Worm (Caenorhabditis elegans) whole organism, early embryonic: ENCODE measurements around the gene srt-24.
"Not testable (repeated sequence)": the region's sequence is repeated elsewhere in the genome, so short reads cannot be mapped to it uniquely, and the experiment has no call there.

Experiments used
- B0310.2 ChIP-seq: sonication (generic microtip); optimal IDR thresholded peaks from 2 replicates; lab custom pipeline; 2016; ENCODE audit warnings: mild to moderate bottlenecking, missing genetic modification characterization, missing compliant biosample characterization
- F13C5.2 ChIP-seq: sonication (generic microtip); optimal IDR thresholded peaks from 2 replicates; lab custom pipeline; 2017; ENCODE audit warnings: mild to moderate bottlenecking, missing genetic modification characterization, inconsistent platforms, missing compliant biosample characterization
- aly-1 ChIP-seq: sonication (generic microtip); optimal IDR thresholded peaks from 2 replicates; lab custom pipeline; 2016; ENCODE audit warnings: missing genetic modification characterization, missing compliant biosample characterization
- ama-1 ChIP-seq: fragments of 150-350 bp; optimal IDR thresholded peaks from 2 replicates; lab custom pipeline; 2014
- ceh-13 ChIP-seq: fragments of 200-800 bp; sonication (Bioruptor generic); optimal IDR thresholded peaks from 2 replicates; lab custom pipeline; 2018; ENCODE audit warnings: mild to moderate bottlenecking, missing genetic modification characterization, missing compliant biosample characterization
- ceh-36 ChIP-seq: sonication (generic microtip); optimal IDR thresholded peaks from 2 replicates; lab custom pipeline; 2016; ENCODE audit warnings: missing genetic modification characterization, inconsistent platforms, missing compliant biosample characterization
- ets-7 ChIP-seq: sonication (generic microtip); optimal IDR thresholded peaks from 2 replicates; lab custom pipeline; 2016; ENCODE audit warnings: missing genotype, missing genetic modification characterization, missing compliant biosample characterization
- flt-1 ChIP-seq: fragments of 200-800 bp; sonication (Bioruptor generic); IDR thresholded peaks from 2 replicates; pipeline ENCODE4 v1.3.6; 2022; ENCODE audit warnings: missing genetic modification characterization, missing compliant biosample characterization
- hmbx-1 ChIP-seq: sonication (generic microtip); optimal IDR thresholded peaks from 2 replicates; lab custom pipeline; 2016; ENCODE audit warnings: mild to moderate bottlenecking, missing genetic modification characterization, missing compliant biosample characterization
- hmg-4 ChIP-seq: fragments of 200-800 bp; sonication (Bioruptor generic); optimal IDR thresholded peaks from 2 replicates; lab custom pipeline; 2018; ENCODE audit warnings: mild to moderate bottlenecking, missing genetic modification characterization, missing compliant biosample characterization
- hnd-1 ChIP-seq: sonication (generic microtip); optimal IDR thresholded peaks from 2 replicates; lab custom pipeline; 2016; ENCODE audit warnings: missing genetic modification characterization, missing compliant biosample characterization
- pes-1 ChIP-seq: fragments of 200-800 bp; sonication (Bioruptor generic); IDR thresholded peaks from 2 replicates; pipeline ENCODE4 v1.3.6; 2022; ENCODE audit warnings: missing genetic modification reagents, missing genetic modification characterization, missing compliant biosample characterization
- scrt-1 ChIP-seq: fragments of 200-800 bp; sonication (Bioruptor generic); IDR thresholded peaks from 2 replicates; pipeline ENCODE4 v1.3.6; 2022; ENCODE audit warnings: missing genetic modification characterization, missing compliant biosample characterization
- sea-1 ChIP-seq: fragments of 200-800 bp; sonication (Bioruptor generic); conservative IDR thresholded peaks from 2 replicates; pipeline ENCODE4 v1.3.6; 2022; ENCODE audit warnings: missing genetic modification characterization, missing compliant biosample characterization
- tbx-11 ChIP-seq: fragments of 200-800 bp; sonication (Bioruptor generic); IDR thresholded peaks from 2 replicates; pipeline ENCODE4 v1.3.6; 2022; ENCODE audit warnings: missing genetic modification characterization, missing compliant biosample characterization
- tbx-37 ChIP-seq: fragments of 200-800 bp; sonication (Bioruptor generic); conservative IDR thresholded peaks from 2 replicates; pipeline ENCODE4 v1.3.6; 2022; ENCODE audit warnings: missing genetic modification reagents, missing genetic modification characterization, missing compliant biosample characterization
- tra-4 ChIP-seq: sonication (generic microtip); optimal IDR thresholded peaks from 2 replicates; lab custom pipeline; 2017; ENCODE audit warnings: missing genetic modification characterization, missing compliant biosample characterization

Gene srt-24

DNA sequence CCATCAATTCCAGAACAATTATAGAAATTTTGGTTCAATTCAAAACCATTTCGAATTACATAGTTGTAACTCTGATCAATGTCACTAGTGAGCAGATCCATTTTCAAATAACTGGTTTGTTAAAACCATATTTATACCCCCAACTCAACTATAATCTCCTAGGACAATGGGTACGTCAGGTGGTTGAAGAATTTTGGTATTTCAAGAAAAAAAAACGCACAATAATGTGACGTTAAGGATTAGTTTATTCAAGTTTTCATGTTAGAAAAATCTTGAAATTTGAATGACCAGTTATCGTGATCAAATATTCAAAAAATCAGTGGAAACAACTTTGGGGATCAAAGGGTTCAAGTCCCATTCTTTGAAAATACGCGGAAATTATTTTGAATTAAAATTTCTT lies at the start of gene srt-24:
TSS of gene srt-24 (minus strand) at position 101 of the 400 bp plus-strand sequence.
- TF ChIP-seq ets-7 (no peak), hnd-1 (no peak), sea-1 (GFP tag; lab: Robert Waterston, UW) (no peak), ama-1 (lab: Kevin White, UChicago) (no peak), ceh-13 (GFP tag; lab: Kevin White, UChicago) (no peak), scrt-1 (GFP tag; lab: Robert Waterston, UW) (no peak)

DNA sequence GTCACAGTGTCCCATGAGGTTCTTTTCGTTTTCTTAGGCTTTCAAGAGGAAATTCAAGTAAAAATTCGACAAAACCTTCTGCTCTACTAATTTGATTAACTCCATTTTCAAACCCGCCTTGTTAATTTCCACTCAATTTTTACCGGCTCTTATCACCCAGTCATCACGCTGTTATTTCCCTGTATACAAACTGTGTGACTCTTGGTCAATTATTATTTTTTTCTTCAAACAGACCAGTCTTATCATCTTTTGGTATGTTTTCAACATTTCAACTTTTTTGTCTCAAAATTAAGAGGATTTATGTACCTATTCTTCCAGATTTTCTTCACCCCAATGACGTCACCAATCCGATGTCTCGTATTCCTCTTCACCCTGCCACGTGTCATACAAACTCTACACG lies 47.6 kb upstream of the srt-24 start, which contains the start of gene ugt-52:
TSS of gene ugt-52 (plus strand) at position 301 of the 400 bp plus-strand sequence.
- TF ChIP-seq B0310.2 (tag; lab: Kevin White, UChicago) = no peak
- no peak for TF ChIP-seq tbx-37 (GFP tag; lab: Robert Waterston, UW)
- TF ChIP-seq ama-1 (lab: Kevin White, UChicago) = no peak
- no peak for TF ChIP-seq ceh-36
- no peak for TF ChIP-seq ceh-13 (GFP tag; lab: Kevin White, UChicago)
- TF ChIP-seq aly-1 (tag; lab: Kevin White, UChicago) = no peak
- TF ChIP-seq tra-4 (tag; lab: Kevin White, UChicago) = no peak
- TF ChIP-seq tbx-11 = no peak
- TF ChIP-seq sea-1 (GFP tag; lab: Robert Waterston, UW) = no peak
- no peak for TF ChIP-seq hnd-1
- TF ChIP-seq F13C5.2 (tag; lab: Kevin White, UChicago) = no peak
- TF ChIP-seq pes-1 = no peak
- no peak for TF ChIP-seq ets-7
- no peak for TF ChIP-seq hmbx-1 (tag; lab: Kevin White, UChicago)
- no peak for TF ChIP-seq hmg-4
- TF ChIP-seq flt-1 (GFP tag; lab: Robert Waterston, UW) = no peak
- TF ChIP-seq scrt-1 (GFP tag; lab: Robert Waterston, UW) = no peak

DNA sequence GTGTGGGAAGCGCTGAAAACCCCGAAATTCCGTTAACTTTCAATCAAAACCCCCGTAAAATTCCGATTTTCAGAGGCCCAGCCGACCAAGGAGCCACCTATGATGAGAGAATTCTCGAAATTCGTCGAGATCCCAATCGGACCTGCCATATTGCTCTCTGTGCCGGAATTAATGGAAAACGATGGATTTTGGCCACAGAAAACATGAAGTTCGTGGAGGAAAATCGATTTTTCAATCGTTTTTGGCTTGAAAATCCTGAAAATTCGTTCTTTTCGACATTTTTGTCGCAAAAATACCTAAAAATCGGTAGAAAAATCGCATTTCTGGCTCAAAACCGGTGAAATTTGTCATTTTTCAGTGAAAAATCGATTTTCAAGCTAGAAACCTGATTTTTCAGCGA lies 42.7 kb upstream of the srt-24 start:
- TF ChIP-seq pes-1 = no peak
- no peak for TF ChIP-seq tbx-37 (GFP tag; lab: Robert Waterston, UW)
- TF ChIP-seq ceh-13 (GFP tag; lab: Kevin White, UChicago) = no peak
- no peak for TF ChIP-seq hmbx-1 (tag; lab: Kevin White, UChicago)
- no peak for TF ChIP-seq hnd-1
- TF ChIP-seq tra-4 (tag; lab: Kevin White, UChicago) = no peak
- no peak for TF ChIP-seq aly-1 (tag; lab: Kevin White, UChicago)
- TF ChIP-seq ets-7 = no peak
- TF ChIP-seq tbx-11 = no peak
- no peak for TF ChIP-seq B0310.2 (tag; lab: Kevin White, UChicago)
- no peak for TF ChIP-seq hmg-4
- TF ChIP-seq F13C5.2 (tag; lab: Kevin White, UChicago) = no peak
- no peak for TF ChIP-seq sea-1 (GFP tag; lab: Robert Waterston, UW)
- no peak for TF ChIP-seq flt-1 (GFP tag; lab: Robert Waterston, UW)
- TF ChIP-seq ceh-36 = no peak
- no peak for TF ChIP-seq ama-1 (lab: Kevin White, UChicago)
- no peak for TF ChIP-seq scrt-1 (GFP tag; lab: Robert Waterston, UW)

DNA sequence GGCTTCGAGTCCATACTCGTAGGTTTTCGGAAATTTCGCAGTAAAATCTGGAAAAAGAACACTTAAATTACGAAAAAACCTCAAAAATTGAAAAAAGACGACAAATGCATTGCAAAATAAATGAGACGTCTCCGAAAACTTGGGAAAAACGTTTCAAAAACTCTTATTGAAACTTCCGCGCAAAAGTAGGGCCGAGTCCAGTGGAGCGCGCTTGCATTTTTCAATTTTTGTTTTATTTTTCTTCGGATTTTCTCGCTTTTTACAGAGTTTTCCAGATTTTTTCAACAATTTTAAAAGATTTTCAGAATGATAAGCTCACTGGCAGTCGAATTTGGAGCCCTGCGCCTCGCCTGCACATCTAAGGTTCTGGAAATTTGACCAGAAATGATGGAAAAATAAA lies 42.1 kb upstream of the srt-24 start, which contains the start of gene mrpl-2:
TSS of gene mrpl-2 (plus strand) at position 307 of the 400 bp plus-strand sequence.
- no peak for TF ChIP-seq pes-1
- TF ChIP-seq scrt-1 (GFP tag; lab: Robert Waterston, UW) = no peak
- no peak for TF ChIP-seq tbx-37 (GFP tag; lab: Robert Waterston, UW)
- no peak for TF ChIP-seq tbx-11
- TF ChIP-seq hmg-4 = no peak
- TF ChIP-seq ceh-36 = no peak
- TF ChIP-seq flt-1 (GFP tag; lab: Robert Waterston, UW) = no peak
- TF ChIP-seq B0310.2 (tag; lab: Kevin White, UChicago) = no peak
- TF ChIP-seq ceh-13 (GFP tag; lab: Kevin White, UChicago) = no peak
- TF ChIP-seq ama-1 (lab: Kevin White, UChicago) = no peak
- no peak for TF ChIP-seq hmbx-1 (tag; lab: Kevin White, UChicago)
- no peak for TF ChIP-seq ets-7
- TF ChIP-seq aly-1 (tag; lab: Kevin White, UChicago) = no peak
- TF ChIP-seq hnd-1 = no peak
- no peak for TF ChIP-seq F13C5.2 (tag; lab: Kevin White, UChicago)
- no peak for TF ChIP-seq sea-1 (GFP tag; lab: Robert Waterston, UW)
- TF ChIP-seq tra-4 (tag; lab: Kevin White, UChicago) = no peak

DNA sequence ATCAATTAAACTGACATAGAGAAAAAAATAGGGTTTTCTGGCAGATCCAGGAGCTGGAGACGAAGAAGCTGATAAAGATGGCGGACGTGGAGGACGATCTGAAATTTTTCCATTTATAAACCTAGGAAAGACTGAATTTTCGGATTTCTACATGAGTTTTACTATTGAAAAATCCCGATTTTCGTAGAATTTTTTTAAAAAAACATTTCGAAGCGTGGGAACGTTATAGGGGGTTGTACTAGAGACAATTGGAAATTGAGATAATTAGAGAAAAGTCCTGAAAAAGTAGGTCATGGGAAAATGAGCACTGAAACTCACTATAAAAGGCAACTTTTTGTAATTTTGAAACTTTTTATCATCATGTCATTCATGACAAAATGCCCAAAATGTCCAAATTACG lies 40.2 kb upstream of the srt-24 start, which contains the start of gene F56B3.9:
TSS of gene F56B3.9 (plus strand) at position 301 of the 400 bp plus-strand sequence.
- TF ChIP-seq scrt-1 (GFP tag; lab: Robert Waterston, UW); sea-1 (GFP tag; lab: Robert Waterston, UW); ceh-36: not testable (repeated sequence)

DNA sequence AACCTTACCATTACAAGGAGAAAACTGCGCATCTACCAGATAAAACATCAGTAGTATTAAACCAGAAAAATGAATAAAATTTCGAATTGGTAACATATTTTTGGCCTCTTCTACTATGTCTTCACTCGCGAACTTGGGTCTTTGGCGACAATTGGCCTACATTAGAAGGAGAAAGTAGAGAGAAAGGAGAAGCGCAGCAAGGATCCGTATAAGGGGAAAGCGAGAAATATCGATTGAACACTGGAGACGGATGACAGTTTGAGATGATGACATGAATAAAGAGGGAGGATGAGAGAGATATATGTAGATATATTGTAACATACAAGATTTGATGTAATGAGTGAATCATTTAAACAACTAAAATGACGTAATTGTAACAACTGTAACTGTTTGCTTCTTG lies 37.5 kb upstream of the srt-24 start, which contains the start of gene F56B3.2:
TSS of gene F56B3.2 (minus strand) at position 273 of the 400 bp plus-strand sequence.
- TF ChIP-seq scrt-1 (GFP tag; lab: Robert Waterston, UW) = no peak

DNA sequence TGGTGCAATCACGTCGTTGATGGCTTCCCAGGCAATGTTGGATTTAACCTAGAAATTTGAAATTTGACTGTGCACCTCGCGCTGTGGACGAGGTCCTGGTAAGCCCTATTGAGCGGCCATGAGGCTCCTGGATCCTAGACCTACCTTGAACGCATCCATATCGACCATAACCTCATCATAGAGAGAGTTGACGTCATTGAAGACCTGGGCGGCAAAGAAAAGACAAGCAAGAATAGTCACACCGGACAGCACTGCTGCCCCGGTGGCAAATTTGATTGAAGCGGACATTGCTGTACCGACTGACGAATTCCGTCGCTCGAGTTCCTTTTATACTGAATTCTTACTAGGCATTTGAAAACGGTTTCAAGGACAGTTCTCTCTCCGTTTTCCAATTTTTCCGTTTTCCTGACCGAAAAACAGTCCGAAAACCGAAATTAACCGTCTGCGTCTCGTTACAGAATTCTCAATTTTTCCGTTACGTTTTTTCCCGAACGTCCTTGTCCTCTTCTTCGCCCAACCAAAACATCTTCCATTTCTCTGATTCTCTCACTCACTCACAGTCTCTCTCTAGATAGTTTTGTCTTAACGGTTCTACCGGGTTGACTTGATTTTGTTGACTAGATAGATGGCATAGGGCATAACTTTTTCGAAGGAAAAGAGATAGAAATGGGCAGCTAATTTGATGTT lies 32.7 kb upstream of the srt-24 start, which contains the start of gene col-103:
TSS of gene col-103 (minus strand) at position 302 of the 687 bp plus-strand sequence.
- TF ChIP-seq hnd-1 (no peak), scrt-1 (GFP tag; lab: Robert Waterston, UW) (no peak), flt-1 (GFP tag; lab: Robert Waterston, UW) (no peak), pes-1 (no peak), sea-1 (GFP tag; lab: Robert Waterston, UW) (no peak), aly-1 (tag; lab: Kevin White, UChicago) (no peak), hmbx-1 (tag; lab: Kevin White, UChicago) (no peak), ets-7 (no peak), ama-1 (lab: Kevin White, UChicago) (no peak), ceh-13 (GFP tag; lab: Kevin White, UChicago) (no peak)
